Fruit fly (Drosophila melanogaster): ENCODE data around the gene CG6013.

- no peak for TF ChIP-seq psq (GFP tag; optimal IDR thresholded peaks at IDR 0.05)
- TF ChIP-seq CG9705 (GFP tag; optimal IDR thresholded peaks at IDR 0.05): no peak
- no peak for TF ChIP-seq sage (GFP tag; optimal IDR thresholded peaks at IDR 0.05)
- no peak for TF ChIP-seq Vsx2 (GFP tag; optimal IDR thresholded peaks at IDR 0.05; ENCODE audit: partially characterized antibody)
- no peak for TF ChIP-seq OdsH (GFP tag; optimal IDR thresholded peaks at IDR 0.05)
- no peak for TF ChIP-seq Mio (GFP tag; optimal IDR thresholded peaks at IDR 0.05)
- TF ChIP-seq Hr78 (GFP tag; optimal IDR thresholded peaks at IDR 0.05): no peak
- TF ChIP-seq Hr83 (GFP tag; optimal IDR thresholded peaks at IDR 0.05; ENCODE audit: poor library complexity, severe bottlenecking): no peak
- no peak for TF ChIP-seq lola (GFP tag; optimal IDR thresholded peaks at IDR 0.05)
- no peak for TF ChIP-seq woc (GFP tag; optimal IDR thresholded peaks at IDR 0.05)
- TF ChIP-seq pan (optimal IDR thresholded peaks at IDR 0.05): no peak
These were observed 49.5 kb downstream of the CG6013 start for dm6 chr3R:19080656-19081364.
